Fruit fly (Drosophila melanogaster) whole organism, prepupa: ENCODE measurements around the gene NitFhit.

Source experiments
- Blimp-1 ChIP-seq: fragments of 200-800 bp; sonication (Bioruptor generic); optimal IDR thresholded peaks from 3 replicates; lab custom pipeline; 2017; ENCODE audit warnings: missing biosample characterization, missing genetic modification characterization, mild to moderate bottlenecking, moderate library complexity, missing genetic modification reagents
- CG11294 ChIP-seq: fragments of 200-800 bp; sonication (Bioruptor generic); IDR thresholded peaks from 2 replicates; pipeline ENCODE4 v1.3.6; 2022; ENCODE audit warnings: missing biosample characterization, missing genetic modification characterization
- CG11762 ChIP-seq: fragments of 200-800 bp; sonication (Bioruptor generic); optimal IDR thresholded peaks from 3 replicates; lab custom pipeline; 2016; ENCODE audit warnings: missing biosample characterization, missing genetic modification characterization; ENCODE audit not compliant: insufficient read depth
- CG11902 ChIP-seq: fragments of 200-800 bp; sonication (Bioruptor generic); optimal IDR thresholded peaks from 3 replicates; lab custom pipeline; 2016; ENCODE audit warnings: missing biosample characterization, missing genetic modification characterization
- CG1621 ChIP-seq: fragments of 200-800 bp; sonication (Bioruptor generic); optimal IDR thresholded peaks from 3 replicates; lab custom pipeline; 2018; ENCODE audit warnings: missing biosample characterization, mild to moderate bottlenecking, missing genetic modification characterization
- CG3032 ChIP-seq: fragments of 200-800 bp; optimal IDR thresholded peaks from 2 replicates; lab custom pipeline; 2019; ENCODE audit warnings: missing biosample characterization, mild to moderate bottlenecking, missing genetic modification characterization, moderate library complexity
- CG31627 ChIP-seq: fragments of 200-800 bp; sonication (Bioruptor generic); optimal IDR thresholded peaks from 3 replicates; lab custom pipeline; 2016; ENCODE audit warnings: missing biosample characterization, missing genetic modification characterization
- CG3919 ChIP-seq: fragments of 200-800 bp; sonication (Bioruptor generic); optimal IDR thresholded peaks from 3 replicates; lab custom pipeline; 2016; ENCODE audit warnings: missing biosample characterization, missing genetic modification characterization
- CG4318 ChIP-seq: fragments of 200-800 bp; sonication (Bioruptor generic); optimal IDR thresholded peaks from 3 replicates; lab custom pipeline; 2017; ENCODE audit warnings: missing biosample characterization, mild to moderate bottlenecking, missing genetic modification characterization
- CG6276 ChIP-seq: fragments of 200-800 bp; sonication (Bioruptor generic); optimal IDR thresholded peaks from 2 replicates; lab custom pipeline; 2017; ENCODE audit warnings: missing biosample characterization, mild to moderate bottlenecking, missing genetic modification characterization
- CG6792 ChIP-seq: fragments of 200-800 bp; sonication (Bioruptor generic); optimal IDR thresholded peaks from 3 replicates; lab custom pipeline; 2016; ENCODE audit warnings: missing biosample characterization, missing genetic modification characterization
- CG6808 ChIP-seq: fragments of 200-800 bp; sonication (Bioruptor generic); optimal IDR thresholded peaks from 3 replicates; lab custom pipeline; 2017; ENCODE audit warnings: missing biosample characterization, missing genetic modification characterization, mild to moderate bottlenecking, moderate library complexity, missing genetic modification reagents
- CG6854 ChIP-seq: fragments of 200-800 bp; sonication (Bioruptor generic); optimal IDR thresholded peaks from 2 replicates; lab custom pipeline; 2017; ENCODE audit warnings: missing biosample characterization, mild to moderate bottlenecking, missing genetic modification characterization
- CG7368 ChIP-seq: fragments of 200-800 bp; sonication (Bioruptor generic); optimal IDR thresholded peaks from 3 replicates; lab custom pipeline; 2016; ENCODE audit warnings: missing biosample characterization, missing genetic modification characterization
- CG8119 ChIP-seq: fragments of 200-800 bp; sonication (Bioruptor generic); IDR thresholded peaks from 3 replicates; pipeline ENCODE4 v1.3.6; 2022; ENCODE audit warnings: missing biosample characterization, missing genetic modification characterization
- CG8319 ChIP-seq: fragments of 200-800 bp; sonication (Bioruptor generic); optimal IDR thresholded peaks from 3 replicates; lab custom pipeline; 2016; ENCODE audit warnings: missing biosample characterization, missing genetic modification characterization
- CG8632 ChIP-seq: fragments of 200-800 bp; sonication (Bioruptor generic); optimal IDR thresholded peaks from 3 replicates; lab custom pipeline; 2016; ENCODE audit warnings: missing biosample characterization, missing genetic modification characterization
- CG9139 ChIP-seq: fragments of 200-800 bp; sonication (Bioruptor generic); optimal IDR thresholded peaks from 3 replicates; lab custom pipeline; 2017; ENCODE audit warnings: missing biosample characterization, mild to moderate bottlenecking, missing genetic modification characterization
- Eip78C ChIP-seq: fragments of 200-800 bp; sonication (Bioruptor generic); peaks from one replicate; lab custom pipeline; 2016; ENCODE audit warnings: missing biosample characterization, missing genetic modification characterization
- Eip93F ChIP-seq: fragments of 200-800 bp; sonication (Bioruptor generic); optimal IDR thresholded peaks from 2 replicates; lab custom pipeline; 2016; ENCODE audit warnings: missing biosample characterization, mild to moderate bottlenecking, missing genetic modification characterization
- Ets21C ChIP-seq: fragments of 200-800 bp; sonication (Bioruptor generic); optimal IDR thresholded peaks from 3 replicates; lab custom pipeline; 2016; ENCODE audit warnings: missing biosample characterization, missing genetic modification characterization
- Ets96B ChIP-seq: fragments of 200-800 bp; optimal IDR thresholded peaks from 2 replicates; lab custom pipeline; 2019; ENCODE audit warnings: missing biosample characterization, mild to moderate bottlenecking, missing genetic modification characterization, moderate library complexity
- Gug ChIP-seq: fragments of 200-800 bp; sonication (Bioruptor generic); IDR thresholded peaks from 2 replicates; pipeline ENCODE4 v1.3.6; 2022; ENCODE audit warnings: missing biosample characterization, missing genetic modification characterization
- Hr39 ChIP-seq: fragments of 200-800 bp; sonication (Bioruptor generic); optimal IDR thresholded peaks from 2 replicates; lab custom pipeline; 2016; ENCODE audit warnings: missing biosample characterization, missing genetic modification characterization
- Hr4 ChIP-seq: fragments of 200-800 bp; sonication (Bioruptor generic); optimal IDR thresholded peaks from 3 replicates; lab custom pipeline; 2016; ENCODE audit warnings: missing biosample characterization, missing genetic modification characterization
- Lpt ChIP-seq: fragments of 200-800 bp; sonication (Bioruptor generic); optimal IDR thresholded peaks from 3 replicates; lab custom pipeline; 2016; ENCODE audit warnings: missing biosample characterization, missing genetic modification characterization
- Met ChIP-seq: fragments of 200-800 bp; sonication (Bioruptor generic); optimal IDR thresholded peaks from 3 replicates; lab custom pipeline; 2016; ENCODE audit warnings: missing biosample characterization, missing genetic modification characterization
- OdsH ChIP-seq: fragments of 200-800 bp; sonication (Bioruptor generic); optimal IDR thresholded peaks from 3 replicates; lab custom pipeline; 2016; ENCODE audit warnings: missing biosample characterization, missing genetic modification characterization
- Smox ChIP-seq: fragments of 200-800 bp; sonication (Bioruptor generic); optimal IDR thresholded peaks from 3 replicates; lab custom pipeline; 2016; ENCODE audit warnings: missing biosample characterization, missing genetic modification characterization
- Sox14 ChIP-seq: fragments of 200-800 bp; sonication (Bioruptor generic); optimal IDR thresholded peaks from 3 replicates; lab custom pipeline; 2016; ENCODE audit warnings: missing biosample characterization, missing genetic modification characterization
- achi ChIP-seq: fragments of 200-800 bp; sonication (Bioruptor generic); optimal IDR thresholded peaks from 3 replicates; lab custom pipeline; 2016; ENCODE audit warnings: missing biosample characterization, missing genetic modification characterization
- acj6 ChIP-seq: fragments of 200-800 bp; sonication (Bioruptor generic); optimal IDR thresholded peaks from 3 replicates; lab custom pipeline; 2016; ENCODE audit warnings: missing biosample characterization, missing genetic modification characterization
- cyc ChIP-seq: fragments of 200-800 bp; sonication (Bioruptor generic); optimal IDR thresholded peaks from 3 replicates; lab custom pipeline; 2016; ENCODE audit warnings: missing biosample characterization, missing genetic modification characterization
- dac ChIP-seq: fragments of 200-800 bp; sonication (Bioruptor generic); optimal IDR thresholded peaks from 2 replicates; lab custom pipeline; 2017; ENCODE audit warnings: missing biosample characterization, mild to moderate bottlenecking, missing genetic modification characterization
- dsx ChIP-seq: fragments of 200-800 bp; optimal IDR thresholded peaks from 3 replicates; lab custom pipeline; 2019; ENCODE audit warnings: missing biosample characterization, mild to moderate bottlenecking, missing genetic modification characterization, moderate library complexity; ENCODE audit not compliant: poor library complexity, severe bottlenecking
- eg ChIP-seq: fragments of 200-800 bp; sonication (Bioruptor generic); IDR thresholded peaks from 3 replicates; pipeline ENCODE4 v1.3.6; 2022; ENCODE audit warnings: missing biosample characterization, missing genetic modification characterization
- esn ChIP-seq: fragments of 200-800 bp; sonication (Bioruptor generic); optimal IDR thresholded peaks from 2 replicates; lab custom pipeline; 2016; ENCODE audit warnings: missing biosample characterization, mild to moderate bottlenecking, missing genetic modification characterization, moderate library complexity
- fkh ChIP-seq: fragments of 200-800 bp; sonication (Bioruptor generic); optimal IDR thresholded peaks from 3 replicates; lab custom pipeline; 2017; ENCODE audit warnings: missing biosample characterization, mild to moderate bottlenecking, missing genetic modification characterization, moderate library complexity
- lz ChIP-seq: fragments of 200-800 bp; sonication (Bioruptor generic); optimal IDR thresholded peaks from 3 replicates; lab custom pipeline; 2016; ENCODE audit warnings: missing biosample characterization, missing genetic modification characterization
- net ChIP-seq: fragments of 200-800 bp; sonication (Bioruptor generic); optimal IDR thresholded peaks from 3 replicates; lab custom pipeline; 2016; ENCODE audit warnings: missing biosample characterization, missing genetic modification characterization
- pdm3 ChIP-seq: fragments of 200-800 bp; sonication (Bioruptor generic); optimal IDR thresholded peaks from 3 replicates; lab custom pipeline; 2016; ENCODE audit warnings: missing biosample characterization, missing genetic modification characterization
- salr ChIP-seq, 2 experiments: fragments of 200-800 bp; sonication (Bioruptor generic); optimal IDR thresholded peaks; 3 replicates each; lab custom pipeline; 2016 to 2018; ENCODE audit warnings: missing biosample characterization in 2 of 2, missing genetic modification characterization in 2 of 2, mild to moderate bottlenecking in 1 of 2
- spab ChIP-seq: fragments of 200-800 bp; sonication (Bioruptor generic); optimal IDR thresholded peaks from 2 replicates; lab custom pipeline; 2017; ENCODE audit warnings: missing biosample characterization, mild to moderate bottlenecking, missing genetic modification characterization, missing genetic modification reagents
- ss ChIP-seq, 2 experiments: fragments of 200-800 bp; sonication (Bioruptor generic); optimal IDR thresholded peaks; 2 replicates in 1 of 2; 3 replicates in 1 of 2; lab custom pipeline; 2017 to 2018; ENCODE audit warnings: mild to moderate bottlenecking in 2 of 2, missing biosample characterization in 2 of 2, missing genetic modification characterization in 2 of 2, moderate library complexity in 1 of 2
- svp ChIP-seq: fragments of 200-800 bp; sonication (Bioruptor generic); peaks from one replicate; lab custom pipeline; 2016; ENCODE audit warnings: missing biosample characterization, missing genetic modification characterization
- topi ChIP-seq: fragments of 200-800 bp; sonication (Bioruptor generic); optimal IDR thresholded peaks from 3 replicates; lab custom pipeline; 2016; ENCODE audit warnings: missing biosample characterization, missing genetic modification characterization
- vri ChIP-seq: fragments of 200-800 bp; sonication (Bioruptor generic); optimal IDR thresholded peaks from 3 replicates; lab custom pipeline; 2016; ENCODE audit warnings: missing biosample characterization, mild to moderate bottlenecking, missing genetic modification characterization

Gene NitFhit

dm6 chr3L:203536-204135, at the start of gene NitFhit:
Gene NitFhit (plus strand): TSS chr3L:203730.
- TF ChIP-seq CG6808 (GFP tag; lab: Kevin White, UChicago) (peak; percentile 14), ss (GFP tag; optimal IDR thresholded peaks at IDR 0.05; lab: Kevin White, UChicago) (peak in 1 of 2 experiments; percentile 46), fkh (GFP tag; lab: Kevin White, UChicago) (peak; percentile 71), svp (GFP tag; lab: Kevin White, UChicago) (peak; percentile 74), lz (GFP tag; lab: Kevin White, UChicago) (no peak)

dm6 chr3L:156591-157303, 46.8 kb upstream of the NitFhit start:
- no peak for TF ChIP-seq CG8119 (GFP tag; lab: Robert Waterston, UW)
- no peak for TF ChIP-seq lz (GFP tag; lab: Kevin White, UChicago)
- no peak for TF ChIP-seq Gug (GFP tag; lab: Robert Waterston, UW)
- peak; percentile 89 for TF ChIP-seq fkh (GFP tag; lab: Kevin White, UChicago)
- no peak for TF ChIP-seq cyc (GFP tag; lab: Kevin White, UChicago)
- TF ChIP-seq Sox14, result peak; percentile 53
- TF ChIP-seq Eip78C, result peak; percentile 63
- no peak for TF ChIP-seq Hr39 (GFP tag; lab: Kevin White, UChicago)
- no peak for TF ChIP-seq spab (GFP tag; lab: Kevin White, UChicago)
- TF ChIP-seq acj6 (GFP tag; lab: Kevin White, UChicago), result no peak
- peak; percentile 69 for TF ChIP-seq Eip93F
- no peak for TF ChIP-seq svp (GFP tag; lab: Kevin White, UChicago)
- TF ChIP-seq CG6792, result peak; percentile 15
- no peak for TF ChIP-seq CG3919 (GFP tag; lab: Kevin White, UChicago)
- TF ChIP-seq dsx (GFP tag; lab: Kevin White, UChicago), result no peak
- TF ChIP-seq dac (GFP tag; lab: Kevin White, UChicago), result no peak
- no peak for TF ChIP-seq Hr4
- peak; percentile 99 for TF ChIP-seq vri (GFP tag; lab: Kevin White, UChicago)
- no peak for TF ChIP-seq CG31627 (GFP tag; lab: Kevin White, UChicago)
- no peak for TF ChIP-seq Met (GFP tag; lab: Kevin White, UChicago)
- peak in 1 of 2 experiments; percentile 10 for TF ChIP-seq ss (GFP tag; optimal IDR thresholded peaks at IDR 0.05; lab: Kevin White, UChicago)
- no peak for TF ChIP-seq CG6276 (GFP tag; lab: Kevin White, UChicago)
- peak; percentile 21 for TF ChIP-seq CG6854
- no peak for TF ChIP-seq CG11294 (GFP tag; lab: Robert Waterston, UW)
- TF ChIP-seq Ets96B (tag; lab: Kevin White, UChicago), result no peak
- TF ChIP-seq achi (GFP tag; lab: Kevin White, UChicago), result no peak
- TF ChIP-seq OdsH (GFP tag; lab: Kevin White, UChicago), result no peak
- no peak for TF ChIP-seq CG8632 (GFP tag; lab: Kevin White, UChicago)
- no peak for TF ChIP-seq CG11762
- no peak for TF ChIP-seq CG8319
- no peak for TF ChIP-seq CG4318
- TF ChIP-seq CG3032 (tag; lab: Kevin White, UChicago), result no peak
- no peak for TF ChIP-seq CG7368
- no peak for TF ChIP-seq pdm3 (GFP tag; lab: Kevin White, UChicago)
- TF ChIP-seq CG11902 (GFP tag; lab: Kevin White, UChicago), result no peak
- TF ChIP-seq net (GFP tag; lab: Kevin White, UChicago), result no peak
- TF ChIP-seq esn (GFP tag; lab: Kevin White, UChicago), result peak; percentile 30
- TF ChIP-seq topi (GFP tag; lab: Kevin White, UChicago), result no peak
- TF ChIP-seq salr (GFP tag; optimal IDR thresholded peaks at IDR 0.05; lab: Kevin White, UChicago), result no peak
- no peak for TF ChIP-seq Lpt (GFP tag; lab: Kevin White, UChicago)
- TF ChIP-seq Smox (GFP tag; lab: Kevin White, UChicago), result no peak
- TF ChIP-seq CG1621 (tag; lab: Kevin White, UChicago), result no peak
- no peak for TF ChIP-seq Blimp-1
- no peak for TF ChIP-seq Ets21C (GFP tag; lab: Kevin White, UChicago)
- TF ChIP-seq CG9139 (GFP tag; lab: Kevin White, UChicago), result no peak
- peak; percentile 25 for TF ChIP-seq CG6808 (GFP tag; lab: Kevin White, UChicago)
- no peak for TF ChIP-seq eg (GFP tag; lab: Robert Waterston, UW)
